Worm (Caenorhabditis elegans) whole organism, early embryonic: ENCODE results near the gene R08A2.1.

ENCODE experiments used
- ama-1 ChIP-seq: fragments of 150-350 bp; optimal IDR thresholded peaks from 2 replicates; lab custom pipeline; 2014
- flt-1 ChIP-seq: fragments of 200-800 bp; sonication (Bioruptor generic); IDR thresholded peaks from 2 replicates; pipeline ENCODE4 v1.3.6; 2022; ENCODE audit warnings: missing genetic modification characterization, missing compliant biosample characterization
- hnd-1 ChIP-seq: sonication (generic microtip); optimal IDR thresholded peaks from 2 replicates; lab custom pipeline; 2016; ENCODE audit warnings: missing genetic modification characterization, missing compliant biosample characterization

- TF ChIP-seq ama-1 (no peak), hnd-1 (tag; lab: Kevin White, UChicago) (no peak), flt-1 (no peak)
Measured at ce11 chrV:14736851-14737250, 17.5 kb upstream of the R08A2.1 start, which contains the start of gene Y50E8A.5.
